Fruit fly (Drosophila melanogaster) whole organism, embryonic: Measurements from ENCODE around the gene CG16719.

Source experiments
- Adf1 ChIP-seq: fragments of 200-800 bp; sonication (Bioruptor generic); IDR thresholded peaks from 2 replicates; pipeline ENCODE4 v1.3.6; 2022; ENCODE audit warnings: missing biosample characterization, missing genetic modification characterization
- B-H1 ChIP-seq: fragments of 200-800 bp; sonication (Bioruptor generic); IDR thresholded peaks from 3 replicates; pipeline ENCODE4 v1.3.6; 2022; ENCODE audit warnings: missing biosample characterization, missing genetic modification characterization
- BEAF-32 ChIP-seq: fragments of 200-800 bp; sonication (Bioruptor generic); optimal IDR thresholded peaks from 3 replicates; lab custom pipeline; 2017; ENCODE audit warnings: missing biosample characterization, missing genetic modification characterization, mild to moderate bottlenecking, moderate library complexity, missing genetic modification reagents
- Bgb ChIP-seq: fragments of 200-800 bp; sonication (Bioruptor generic); IDR thresholded peaks from 2 replicates; pipeline ENCODE4 v1.3.6; 2022; ENCODE audit warnings: missing biosample characterization, missing genetic modification characterization; ENCODE audit not compliant: partially characterized antibody
- CG1024 ChIP-seq: fragments of 200-800 bp; sonication (Bioruptor generic); IDR thresholded peaks from 2 replicates; pipeline ENCODE4 v1.3.6; 2022; ENCODE audit warnings: missing biosample characterization, missing genetic modification characterization
- CG10565 ChIP-seq: fragments of 200-800 bp; sonication (Bioruptor generic); optimal IDR thresholded peaks from 3 replicates; lab custom pipeline; 2016; ENCODE audit warnings: missing biosample characterization, mild to moderate bottlenecking, missing genetic modification characterization
- CG11247 ChIP-seq: fragments of 200-800 bp; sonication (Bioruptor generic); IDR thresholded peaks from 2 replicates; pipeline ENCODE4 v1.3.6; 2022; ENCODE audit warnings: missing biosample characterization, missing genetic modification characterization
- CG12155 ChIP-seq: fragments of 200-800 bp; sonication (Bioruptor generic); optimal IDR thresholded peaks from 3 replicates; lab custom pipeline; 2016; ENCODE audit warnings: missing biosample characterization, missing genetic modification characterization
- CG12391 ChIP-seq: fragments of 200-800 bp; sonication (Bioruptor generic); optimal IDR thresholded peaks from 3 replicates; lab custom pipeline; 2018; ENCODE audit warnings: missing biosample characterization, mild to moderate bottlenecking, missing genetic modification characterization, moderate library complexity
- CG13287 ChIP-seq: fragments of 200-800 bp; sonication (Bioruptor generic); IDR thresholded peaks from 2 replicates; pipeline ENCODE4 v1.3.6; 2022; ENCODE audit warnings: missing biosample characterization, missing genetic modification characterization; ENCODE audit not compliant: partially characterized antibody
- CG14014 ChIP-seq: fragments of 200-800 bp; sonication (Bioruptor generic); IDR thresholded peaks from 2 replicates; pipeline ENCODE4 v1.3.6; 2022; ENCODE audit warnings: missing biosample characterization, missing genetic modification characterization
- CG15514 ChIP-seq: fragments of 200-800 bp; sonication (Bioruptor generic); optimal IDR thresholded peaks from 3 replicates; lab custom pipeline; 2017; ENCODE audit warnings: missing biosample characterization, missing genetic modification characterization, mild to moderate bottlenecking, moderate library complexity, missing genetic modification reagents
- CG2199 ChIP-seq: fragments of 200-800 bp; sonication (Bioruptor generic); IDR thresholded peaks from 3 replicates; pipeline ENCODE4 v1.3.6; 2022; ENCODE audit warnings: missing biosample characterization, missing genetic modification characterization
- CG2889 ChIP-seq: fragments of 200-800 bp; sonication (Bioruptor generic); IDR thresholded peaks from 3 replicates; pipeline ENCODE4 v1.3.6; 2022; ENCODE audit warnings: missing biosample characterization, missing genetic modification characterization
- CG32532 ChIP-seq: fragments of 200-800 bp; sonication (Bioruptor generic); IDR thresholded peaks from 2 replicates; pipeline ENCODE4 v1.3.6; 2022; ENCODE audit warnings: missing biosample characterization, missing genetic modification characterization
- CG34376 ChIP-seq: fragments of 200-800 bp; sonication (Bioruptor generic); optimal IDR thresholded peaks from 2 replicates; lab custom pipeline; 2018; ENCODE audit warnings: missing biosample characterization, mild to moderate bottlenecking, missing genetic modification characterization
- CG34422 ChIP-seq: fragments of 200-800 bp; sonication (Bioruptor generic); IDR thresholded peaks from 3 replicates; pipeline ENCODE4 v1.3.6; 2022; ENCODE audit warnings: missing biosample characterization, missing genetic modification characterization
- CG3726 ChIP-seq: fragments of 200-800 bp; sonication (Bioruptor generic); IDR thresholded peaks from 3 replicates; pipeline ENCODE4, ENCODE4 v1.3.6; 2022; ENCODE audit warnings: missing biosample characterization, missing genetic modification characterization
- CG42726 ChIP-seq: fragments of 200-800 bp; sonication (Bioruptor generic); IDR thresholded peaks from 2 replicates; pipeline ENCODE4 v1.3.6; 2022; ENCODE audit warnings: missing biosample characterization, missing genetic modification characterization; ENCODE audit not compliant: partially characterized antibody
- CG4404 ChIP-seq: fragments of 200-800 bp; sonication (Bioruptor generic); IDR thresholded peaks from 2 replicates; pipeline ENCODE4 v1.3.6; 2022; ENCODE audit warnings: missing biosample characterization, missing genetic modification characterization
- CG4424 ChIP-seq: fragments of 200-800 bp; sonication (Bioruptor generic); optimal IDR thresholded peaks from 3 replicates; lab custom pipeline; 2016; ENCODE audit warnings: missing biosample characterization, missing genetic modification characterization
- CG4617 ChIP-seq: fragments of 200-800 bp; sonication (Bioruptor generic); optimal IDR thresholded peaks from 3 replicates; lab custom pipeline; 2016; ENCODE audit warnings: missing biosample characterization, missing genetic modification characterization, borderline replicate concordance
- CG7987 ChIP-seq: fragments of 200-800 bp; sonication (Bioruptor generic); optimal IDR thresholded peaks from 2 replicates; lab custom pipeline; 2018; ENCODE audit warnings: missing biosample characterization, mild to moderate bottlenecking, missing genetic modification characterization, moderate library complexity
- CG8478 ChIP-seq: fragments of >200 bp; optimal IDR thresholded peaks from 2 replicates; lab custom pipeline; 2018
- CG9797 ChIP-seq: fragments of 200-800 bp; sonication (Bioruptor generic); optimal IDR thresholded peaks from 3 replicates; lab custom pipeline; 2018; ENCODE audit warnings: missing biosample characterization, mild to moderate bottlenecking, missing genetic modification characterization
- Dref ChIP-seq: fragments of 200-800 bp; sonication (Bioruptor generic); IDR thresholded peaks from 2 replicates; pipeline ENCODE4 v1.3.6; 2022; ENCODE audit warnings: missing biosample characterization, missing genetic modification characterization
- Fer1 ChIP-seq: fragments of 200-800 bp; sonication (Bioruptor generic); optimal IDR thresholded peaks from 2 replicates; lab custom pipeline; 2017; ENCODE audit warnings: missing biosample characterization, mild to moderate bottlenecking, missing genetic modification characterization
- Med ChIP-seq: fragments of 200-800 bp; sonication (Bioruptor generic); peaks from one replicate; lab custom pipeline; 2016; ENCODE audit warnings: missing biosample characterization, missing genetic modification characterization, mild to moderate bottlenecking, inconsistent platforms, moderate library complexity
- NFAT ChIP-seq: fragments of 200-800 bp; sonication (Bioruptor generic); IDR thresholded peaks from 2 replicates; pipeline ENCODE4 v1.3.6; 2022; ENCODE audit warnings: missing biosample characterization, missing genetic modification characterization
- Rfx ChIP-seq: fragments of 200-800 bp; sonication (Bioruptor generic); IDR thresholded peaks from 2 replicates; pipeline ENCODE4 v1.3.6; 2022; ENCODE audit warnings: missing biosample characterization, missing genetic modification characterization
- Scr ChIP-seq: fragments of 200-800 bp; sonication (Bioruptor generic); IDR thresholded peaks from 2 replicates; pipeline ENCODE4 v1.3.6; 2022; ENCODE audit warnings: missing biosample characterization, missing genetic modification characterization; ENCODE audit not compliant: partially characterized antibody
- Stat92E ChIP-seq, 3 experiments: fragments of >200 bp in 2 of 3; fragments of 200-800 bp in 1 of 3; sonication (Bioruptor generic) in 1 of 3; optimal IDR thresholded peaks; 2 replicates each; lab custom pipeline; 2017 to 2019; ENCODE audit warnings: missing biosample characterization in 3 of 3, missing genetic modification characterization in 3 of 3, mild to moderate bottlenecking in 1 of 3, moderate library complexity in 1 of 3
- Xrp1 ChIP-seq: fragments of 200-800 bp; sonication (Bioruptor generic); IDR thresholded peaks from 2 replicates; pipeline ENCODE4 v1.3.6; 2022; ENCODE audit warnings: missing biosample characterization, missing genetic modification characterization
- al ChIP-seq: fragments of 200-800 bp; sonication (Bioruptor generic); IDR thresholded peaks from 2 replicates; pipeline ENCODE4 v1.3.6; 2022; ENCODE audit warnings: missing biosample characterization, missing genetic modification characterization
- caup ChIP-seq: fragments of 200-800 bp; sonication (Bioruptor generic); optimal IDR thresholded peaks from 3 replicates; lab custom pipeline; 2017; ENCODE audit warnings: missing biosample characterization, mild to moderate bottlenecking, missing genetic modification characterization, moderate library complexity; ENCODE audit not compliant: severe bottlenecking
- chinmo ChIP-seq: fragments of 200-800 bp; sonication (Bioruptor generic); IDR thresholded peaks from 4 replicates; pipeline ENCODE4 v1.3.6; 2022; ENCODE audit warnings: missing biosample characterization, missing genetic modification characterization; ENCODE audit not compliant: partially characterized antibody
- chm ChIP-seq: fragments of 200-800 bp; sonication (Bioruptor generic); IDR thresholded peaks from 2 replicates; pipeline ENCODE4 v1.3.6; 2022; ENCODE audit warnings: missing biosample characterization, missing genetic modification characterization
- dpn ChIP-seq, 2 experiments: fragments of 200-800 bp; sonication (Bioruptor generic); optimal IDR thresholded peaks; 3 replicates each; lab custom pipeline; 2016; ENCODE audit warnings: missing biosample characterization in 2 of 2, missing genetic modification characterization in 2 of 2
- gfzf ChIP-seq: fragments of 200-800 bp; sonication (Bioruptor generic); optimal IDR thresholded peaks from 2 replicates; lab custom pipeline; 2016; ENCODE audit warnings: missing biosample characterization, mild to moderate bottlenecking, missing genetic modification characterization, moderate library complexity
- grau ChIP-seq: fragments of 200-800 bp; optimal IDR thresholded peaks from 3 replicates; lab custom pipeline; 2019; ENCODE audit warnings: missing biosample characterization, mild to moderate bottlenecking, missing genetic modification characterization, moderate library complexity
- hth ChIP-seq: fragments of >200 bp; optimal IDR thresholded peaks from 2 replicates; lab custom pipeline; 2017; ENCODE audit warnings: inconsistent platforms
- mld ChIP-seq: fragments of 200-800 bp; sonication (Bioruptor generic); IDR thresholded peaks from 3 replicates; pipeline ENCODE4 v1.3.6; 2022; ENCODE audit warnings: missing biosample characterization, missing genetic modification characterization; ENCODE audit not compliant: partially characterized antibody
- nmo ChIP-seq: fragments of 200-800 bp; sonication (Bioruptor generic); optimal IDR thresholded peaks from 2 replicates; lab custom pipeline; 2018; ENCODE audit warnings: missing biosample characterization, mild to moderate bottlenecking, missing genetic modification characterization, moderate library complexity
- nom ChIP-seq: fragments of 200-800 bp; sonication (Bioruptor generic); optimal IDR thresholded peaks from 2 replicates; lab custom pipeline; 2017; ENCODE audit warnings: missing biosample characterization, missing genetic modification characterization, mild to moderate bottlenecking, moderate library complexity, missing genetic modification reagents
- sens ChIP-seq: fragments of 200-800 bp; sonication (Bioruptor generic); peaks from one replicate; lab custom pipeline; 2016; ENCODE audit warnings: missing biosample characterization, missing genetic modification characterization
- slbo ChIP-seq: fragments of 200-800 bp; sonication (Bioruptor generic); IDR thresholded peaks from 2 replicates; pipeline ENCODE4 v1.3.6; 2022; ENCODE audit warnings: missing biosample characterization, missing genetic modification characterization
- stwl ChIP-seq: fragments of 200-800 bp; sonication (Bioruptor generic); optimal IDR thresholded peaks from 3 replicates; lab custom pipeline; 2018; ENCODE audit warnings: missing biosample characterization, mild to moderate bottlenecking, missing genetic modification characterization, moderate library complexity
- trem ChIP-seq: fragments of 200-800 bp; optimal IDR thresholded peaks from 3 replicates; lab custom pipeline; 2019; ENCODE audit warnings: missing biosample characterization, mild to moderate bottlenecking, missing genetic modification characterization, moderate library complexity
- twi ChIP-seq: fragments of 200-800 bp; optimal IDR thresholded peaks from 2 replicates; lab custom pipeline; 2019; ENCODE audit warnings: missing biosample characterization, mild to moderate bottlenecking, missing genetic modification characterization, moderate library complexity
- vvl ChIP-seq: fragments of 200-800 bp; sonication (Bioruptor generic); IDR thresholded peaks from 2 replicates; pipeline ENCODE4 v1.3.6; 2022; ENCODE audit warnings: missing biosample characterization, missing genetic modification characterization

CG16719 gene

DNA sequence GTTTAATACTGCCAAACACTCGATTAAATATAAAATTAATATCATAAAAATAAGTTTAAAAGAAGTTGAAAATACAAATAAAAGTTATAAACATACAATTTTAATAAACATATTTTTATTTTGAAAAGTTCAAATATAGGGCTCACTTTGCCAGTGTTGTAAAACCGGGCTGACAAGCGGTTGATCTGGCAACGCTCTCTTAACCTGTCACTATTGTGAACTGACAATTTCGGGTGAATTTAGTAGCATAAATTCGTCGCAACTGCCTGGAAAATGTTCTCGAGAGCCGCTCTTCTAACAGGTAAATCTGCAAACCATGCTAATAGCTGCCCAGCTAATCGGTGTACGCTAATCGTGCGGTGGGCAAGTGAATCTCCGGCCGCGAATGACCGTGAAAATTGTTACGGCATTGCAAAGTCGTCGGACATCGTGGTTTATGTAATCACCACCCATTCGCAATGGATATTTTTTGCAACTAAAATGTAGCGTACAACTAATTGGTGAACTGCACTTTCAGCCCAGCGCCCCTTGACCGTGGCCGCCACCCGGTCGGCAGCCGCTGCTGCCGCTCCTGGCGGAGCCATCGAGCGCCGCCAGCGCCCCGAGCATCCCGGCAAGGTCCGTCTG lies 44.9 kb downstream of the CG16719 start, which contains the start of gene ATPsynB (continued):
- TF ChIP-seq CG15514 (GFP tag; lab: Kevin White, UChicago), result peak; percentile 81
- TF ChIP-seq slbo (GFP tag; lab: Robert Waterston, UW), result peak; percentile 49; the same call in 1 of the 2 replicates
- TF ChIP-seq CG12155 (GFP tag; lab: Kevin White, UChicago), result peak; percentile 39
- TF ChIP-seq twi (tag; lab: Kevin White, UChicago), result no peak
- peak; percentile 39 for TF ChIP-seq CG9797
- TF ChIP-seq gfzf, result peak; percentile 18
- peak; percentile 64 for TF ChIP-seq sens (GFP tag; lab: Kevin White, UChicago)
- peak; percentile 31 for TF ChIP-seq Fer1
- TF ChIP-seq CG7987 (GFP tag; lab: Kevin White, UChicago), result peak; percentile 42
- peak; percentile 19 for TF ChIP-seq CG34376 (GFP tag; lab: Kevin White, UChicago)
- TF ChIP-seq chm (GFP tag; lab: Robert Waterston, UW), result no peak
- TF ChIP-seq CG4424 (GFP tag; lab: Kevin White, UChicago), result peak; percentile 54
- TF ChIP-seq CG2199, result no peak
- peak; percentile 53 for TF ChIP-seq Xrp1 (GFP tag; lab: Robert Waterston, UW)
- peak; percentile 35; the same call in 1 of the 2 replicates for TF ChIP-seq vvl
- TF ChIP-seq CG42726 (GFP tag; lab: Robert Waterston, UW), result peak; percentile 58
- TF ChIP-seq nmo (GFP tag; lab: Kevin White, UChicago), result peak; percentile 50
- peak; percentile 39 for TF ChIP-seq BEAF-32 (GFP tag; lab: Kevin White, UChicago)
- no peak for TF ChIP-seq CG11247 (GFP tag; lab: Robert Waterston, UW)
- TF ChIP-seq CG32532 (GFP tag; lab: Robert Waterston, UW), result no peak
- peak; percentile 57 for TF ChIP-seq Rfx (GFP tag; lab: Robert Waterston, UW)
- peak; percentile 57 for TF ChIP-seq trem
- peak; percentile 44; the same call in 1 of the 2 replicates for TF ChIP-seq NFAT
- peak; percentile 16; the same call in 1 of the 2 replicates for TF ChIP-seq al (GFP tag; lab: Robert Waterston, UW)
- TF ChIP-seq CG34422 (GFP tag; lab: Robert Waterston, UW), result peak; percentile 51; the same call in 1 of the 3 replicates
- peak in 1 of 2 experiments; percentile 31 for TF ChIP-seq dpn (GFP tag; optimal IDR thresholded peaks at IDR 0.05; lab: Kevin White, UChicago)
- TF ChIP-seq Scr, result peak; percentile 32
- TF ChIP-seq Stat92E (GFP tag; optimal IDR thresholded peaks at IDR 0.05; lab: Kevin White, UChicago), result peak in 1 of 3 experiments; percentile 60
- TF ChIP-seq CG13287, result peak; percentile 36; the same call in 1 of the 2 replicates
- peak; percentile 46; the same call in 1 of the 2 replicates for TF ChIP-seq Bgb (GFP tag; lab: Robert Waterston, UW)
- peak; percentile 35 for TF ChIP-seq caup (GFP tag; lab: Kevin White, UChicago)
- TF ChIP-seq Adf1 (GFP tag; lab: Robert Waterston, UW), result no peak
- no peak for TF ChIP-seq CG10565 (GFP tag; lab: Kevin White, UChicago)
- TF ChIP-seq CG4617, result peak; percentile 96
- TF ChIP-seq CG12391 (tag; lab: Kevin White, UChicago), result peak; percentile 35
- TF ChIP-seq CG2889 (GFP tag; lab: Robert Waterston, UW), result no peak
- 0 out of 2 replicates have a peak, but pooled peaks have one; percentile 9 for TF ChIP-seq CG1024 (GFP tag; lab: Robert Waterston, UW)

DNA sequence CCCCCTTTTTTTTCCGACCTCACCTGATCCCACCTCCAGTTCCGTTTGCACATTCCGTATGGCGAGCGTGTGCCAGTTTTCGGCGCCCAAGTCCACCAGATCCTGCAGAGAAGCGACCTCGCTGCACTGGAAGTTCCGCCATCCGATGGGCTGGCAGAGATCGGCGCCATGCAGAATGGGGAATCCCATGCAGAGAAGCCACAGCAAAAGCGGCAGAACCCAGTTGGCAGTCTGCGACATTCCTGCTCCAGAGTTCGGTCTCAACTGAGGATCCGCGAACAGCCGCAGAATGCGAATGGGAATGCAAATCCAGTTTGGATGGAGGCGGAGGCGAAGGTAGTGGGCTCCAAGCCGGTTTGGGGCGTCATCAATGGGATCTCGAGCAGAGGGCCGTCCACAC lies 48.6 kb downstream of the CG16719 start, which contains the start of gene CG6749:
Gene CG6749, minus strand, starts transcription at position 245 of the 400 bp plus-strand sequence.
- TF ChIP-seq nom (peak; percentile 35), B-H1 (GFP tag; lab: Robert Waterston, UW) (no peak), CG3726 (peak; percentile 51; the same call in 1 of the 3 replicates), Dref (peak; percentile 29; the same call in 1 of the 2 replicates), Bgb (GFP tag; lab: Robert Waterston, UW) (0 out of 2 replicates have a peak, but pooled peaks have one; percentile 17), mld (GFP tag; lab: Robert Waterston, UW) (no peak), CG14014 (GFP tag; lab: Robert Waterston, UW) (0 out of 2 replicates have a peak, but pooled peaks have one; percentile 10), stwl (tag; lab: Kevin White, UChicago) (no peak), CG8478 (lab: Kevin White, UChicago) (peak; percentile 14), Med (GFP tag; lab: Kevin White, UChicago) (peak; percentile 7), hth (lab: Kevin White, UChicago) (no peak), CG32532 (GFP tag; lab: Robert Waterston, UW) (no peak), CG4404 (GFP tag; lab: Robert Waterston, UW) (0 out of 2 replicates have a peak, but pooled peaks have one; percentile 16), chinmo (GFP tag; lab: Robert Waterston, UW) (0 out of 4 replicates have a peak, but pooled peaks have one; percentile 20), grau (tag; lab: Kevin White, UChicago) (no peak)
